Worm (Caenorhabditis elegans) whole organism, young adult: ENCODE measurements around the gene atf-8.

ENCODE experiments used
- Y95B8A.8 ChIP-seq: fragments of 200-800 bp; sonication (Bioruptor generic); IDR thresholded peaks from 2 replicates; pipeline ENCODE4 v1.3.6; 2022; ENCODE audit warnings: missing genetic modification reagents, missing genetic modification characterization, missing compliant biosample characterization
- attf-5 ChIP-seq: fragments of 200-800 bp; sonication (Bioruptor generic); optimal IDR thresholded peaks from 2 replicates; lab custom pipeline; 2018; ENCODE audit warnings: mild to moderate bottlenecking, missing genetic modification characterization, missing compliant biosample characterization
- lir-1 ChIP-seq: fragments of 200-800 bp; sonication (Bioruptor generic); conservative IDR thresholded peaks from 2 replicates; pipeline ENCODE4 v1.3.6; 2022; ENCODE audit warnings: missing genetic modification reagents, missing genetic modification characterization, missing compliant biosample characterization
- nfya-1 ChIP-seq: sonication (generic microtip); optimal IDR thresholded peaks from 2 replicates; lab custom pipeline; 2017; ENCODE audit warnings: antibody characterized with exemption, missing compliant biosample characterization, missing genetic modification characterization, borderline replicate concordance; ENCODE audit not compliant: insufficient read depth
- snpc-4 ChIP-seq, 5 experiments: fragments of 150-350 bp in 1 of 5; sonication (generic microtip) in 4 of 5; optimal IDR thresholded peaks; 2 replicates each; lab custom pipeline; 2014 to 2018; ENCODE audit warnings: missing genetic modification characterization in 5 of 5, missing biosample characterization in 3 of 5, antibody characterized with exemption in 2 of 5, mild to moderate bottlenecking in 2 of 5, missing compliant biosample characterization in 2 of 5, missing genotype in 2 of 5, moderate library complexity in 2 of 5, missing genetic modification reagents in 1 of 5
- unc-62 ChIP-seq: fragments of 150-350 bp; optimal IDR thresholded peaks from 2 replicates; lab custom pipeline; 2014; ENCODE audit warnings: missing biosample characterization, missing genetic modification reagents, missing genetic modification characterization
- ztf-25 ChIP-seq: fragments of 200-800 bp; sonication (Bioruptor generic); IDR thresholded peaks from 2 replicates; pipeline ENCODE4 v1.3.6; 2022; ENCODE audit warnings: missing genetic modification reagents, missing genetic modification characterization, missing compliant biosample characterization
- ztf-26 ChIP-seq: sonication (generic microtip); optimal IDR thresholded peaks from 2 replicates; lab custom pipeline; 2017; ENCODE audit warnings: missing genetic modification characterization, missing compliant biosample characterization

- TF ChIP-seq snpc-4 (GFP tag; optimal IDR thresholded peaks at IDR 0.05; lab: Kevin White, UChicago) (no peak), snpc-4 (tag; optimal IDR thresholded peaks at IDR 0.05; lab: Kevin White, UChicago) (no peak), unc-62 (GFP tag; lab: Kevin White, UChicago) (no peak), attf-5 (GFP tag; lab: Kevin White, UChicago) (no peak), Y95B8A.8 (GFP tag; lab: Robert Waterston, UW) (no peak), nfya-1 (tag; lab: Kevin White, UChicago) (no peak), ztf-25 (GFP tag; lab: Robert Waterston, UW) (no peak), lir-1 (GFP tag; lab: Robert Waterston, UW) (no peak), ztf-26 (tag; lab: Kevin White, UChicago) (no peak)
Measured at ce11 chrV:6096559-6097155, 8.8 kb upstream of the atf-8 start, which contains the start of gene smut-1.
